Fruit fly (Drosophila melanogaster) whole organism, embryonic: ENCODE results near the gene Vps11.

ENCODE experiments used
- Asciz ChIP-seq: fragments of 200-800 bp; sonication (Bioruptor generic); optimal IDR thresholded peaks from 2 replicates; lab custom pipeline; 2017; ENCODE audit warnings: missing biosample characterization, mild to moderate bottlenecking, missing genetic modification characterization, missing genetic modification reagents
- CG10462 ChIP-seq: fragments of 200-800 bp; sonication (Bioruptor generic); optimal IDR thresholded peaks from 2 replicates; lab custom pipeline; 2016; ENCODE audit warnings: missing biosample characterization, missing genetic modification characterization
- CG11723 ChIP-seq: fragments of 200-800 bp; sonication (Bioruptor generic); optimal IDR thresholded peaks from 2 replicates; lab custom pipeline; 2017; ENCODE audit warnings: missing biosample characterization, mild to moderate bottlenecking, missing genetic modification characterization
- CG12659 ChIP-seq: fragments of 200-800 bp; sonication (Bioruptor generic); optimal IDR thresholded peaks from 3 replicates; lab custom pipeline; 2017; ENCODE audit warnings: mild to moderate bottlenecking, missing biosample characterization, missing genetic modification reagents, missing genetic modification characterization
- CG13296 ChIP-seq: fragments of 200-800 bp; sonication (Bioruptor generic); optimal IDR thresholded peaks from 3 replicates; lab custom pipeline; 2018; ENCODE audit warnings: missing biosample characterization, mild to moderate bottlenecking, missing genetic modification characterization
- CG14050 ChIP-seq: fragments of 200-800 bp; sonication (Bioruptor generic); IDR thresholded peaks from 3 replicates; pipeline ENCODE4 v1.3.6; 2022; ENCODE audit warnings: missing biosample characterization, missing genetic modification characterization
- CG14441 ChIP-seq: fragments of 200-800 bp; sonication (Bioruptor generic); IDR thresholded peaks from 2 replicates; pipeline ENCODE4 v1.3.6; 2022; ENCODE audit warnings: missing biosample characterization, missing genetic modification characterization
- CG14710 ChIP-seq: fragments of 200-800 bp; sonication (Bioruptor generic); optimal IDR thresholded peaks from 3 replicates; lab custom pipeline; 2019; ENCODE audit warnings: missing biosample characterization, mild to moderate bottlenecking, missing genetic modification characterization, moderate library complexity
- CG15073 ChIP-seq: fragments of 200-800 bp; sonication (Bioruptor generic); optimal IDR thresholded peaks from 2 replicates; lab custom pipeline; 2016; ENCODE audit warnings: missing biosample characterization, missing genetic modification characterization
- CG16813 ChIP-seq: fragments of 200-800 bp; sonication (Bioruptor generic); IDR thresholded peaks from 3 replicates; pipeline ENCODE4 v1.3.6; 2022; ENCODE audit warnings: missing biosample characterization, missing genetic modification characterization; ENCODE audit not compliant: partially characterized antibody
- CG18262 ChIP-seq: fragments of 200-800 bp; optimal IDR thresholded peaks from 3 replicates; lab custom pipeline; 2019; ENCODE audit warnings: missing biosample characterization, mild to moderate bottlenecking, missing genetic modification characterization, moderate library complexity
- CG18619 ChIP-seq: fragments of 200-800 bp; sonication (Bioruptor generic); optimal IDR thresholded peaks from 3 replicates; lab custom pipeline; 2017; ENCODE audit warnings: missing biosample characterization, mild to moderate bottlenecking, missing genetic modification characterization
- CG2116 ChIP-seq: fragments of 200-800 bp; sonication (Bioruptor generic); optimal IDR thresholded peaks from 3 replicates; lab custom pipeline; 2018; ENCODE audit warnings: missing biosample characterization, mild to moderate bottlenecking, missing genetic modification characterization
- CG2678 ChIP-seq: fragments of 200-800 bp; sonication (Bioruptor generic); optimal IDR thresholded peaks from 3 replicates; lab custom pipeline; 2019; ENCODE audit warnings: missing biosample characterization, mild to moderate bottlenecking, missing genetic modification characterization, moderate library complexity
- CG2712 ChIP-seq: fragments of 200-800 bp; optimal IDR thresholded peaks from 3 replicates; lab custom pipeline; 2019; ENCODE audit warnings: missing biosample characterization, mild to moderate bottlenecking, missing genetic modification characterization, moderate library complexity
- CG3995 ChIP-seq: fragments of 200-800 bp; sonication (Bioruptor generic); optimal IDR thresholded peaks from 3 replicates; lab custom pipeline; 2016; ENCODE audit warnings: missing biosample characterization, missing genetic modification characterization
- CG5953 ChIP-seq: fragments of 200-800 bp; sonication (Bioruptor generic); IDR thresholded peaks from 2 replicates; pipeline ENCODE4 v1.3.6; 2022; ENCODE audit warnings: missing biosample characterization, missing genetic modification characterization
- CG7357 ChIP-seq: fragments of 200-800 bp; sonication (Bioruptor generic); IDR thresholded peaks from 3 replicates; pipeline ENCODE4 v1.3.6; 2022; ENCODE audit warnings: missing biosample characterization, missing genetic modification characterization
- CG7839 ChIP-seq: fragments of 200-800 bp; sonication (Bioruptor generic); optimal IDR thresholded peaks from 3 replicates; lab custom pipeline; 2018; ENCODE audit warnings: missing biosample characterization, mild to moderate bottlenecking, missing genetic modification characterization, moderate library complexity
- CG8290 ChIP-seq, 3 experiments: fragments of 200-800 bp; sonication (Bioruptor generic); optimal IDR thresholded peaks; 2 replicates each; lab custom pipeline; 2016 to 2019; ENCODE audit warnings: missing biosample characterization in 3 of 3, missing genetic modification characterization in 3 of 3, mild to moderate bottlenecking in 2 of 3, moderate library complexity in 1 of 3
- CG9797 ChIP-seq: fragments of 200-800 bp; sonication (Bioruptor generic); optimal IDR thresholded peaks from 3 replicates; lab custom pipeline; 2018; ENCODE audit warnings: missing biosample characterization, mild to moderate bottlenecking, missing genetic modification characterization
- CkIIα-i1 ChIP-seq: fragments of 200-800 bp; sonication (Bioruptor generic); IDR thresholded peaks from 2 replicates; pipeline ENCODE4 v1.3.6; 2022; ENCODE audit warnings: missing biosample characterization, missing genetic modification characterization
- CrebB ChIP-seq: fragments of 200-800 bp; sonication (Bioruptor generic); optimal IDR thresholded peaks from 3 replicates; lab custom pipeline; 2018; ENCODE audit warnings: missing biosample characterization, mild to moderate bottlenecking, missing genetic modification characterization
- D19A ChIP-seq: fragments of 200-800 bp; optimal IDR thresholded peaks from 3 replicates; lab custom pipeline; 2019; ENCODE audit warnings: missing biosample characterization, mild to moderate bottlenecking, missing genetic modification characterization, moderate library complexity
- D19B ChIP-seq: fragments of 200-800 bp; sonication (Bioruptor generic); optimal IDR thresholded peaks from 2 replicates; lab custom pipeline; 2017; ENCODE audit warnings: missing biosample characterization, mild to moderate bottlenecking, missing genetic modification characterization
- Dip2 ChIP-seq: fragments of 200-800 bp; sonication (Bioruptor generic); IDR thresholded peaks from 2 replicates; pipeline ENCODE4 v1.3.6; 2022; ENCODE audit warnings: missing biosample characterization, missing genetic modification characterization
- Ets97D ChIP-seq: fragments of 200-800 bp; sonication (Bioruptor generic); optimal IDR thresholded peaks from 3 replicates; lab custom pipeline; 2016; ENCODE audit warnings: missing biosample characterization, missing genetic modification characterization
- HHEX ChIP-seq: fragments of 200-800 bp; sonication (Bioruptor generic); optimal IDR thresholded peaks from 3 replicates; lab custom pipeline; 2017; ENCODE audit warnings: missing biosample characterization, mild to moderate bottlenecking, missing genetic modification characterization, missing genetic modification reagents
- Hand ChIP-seq: fragments of 200-800 bp; sonication (Bioruptor generic); optimal IDR thresholded peaks from 2 replicates; lab custom pipeline; 2017; ENCODE audit warnings: mild to moderate bottlenecking, missing biosample characterization, missing genetic modification reagents, missing genetic modification characterization
- Hmr ChIP-seq: fragments of 200-800 bp; sonication (Bioruptor generic); optimal IDR thresholded peaks from 3 replicates; lab custom pipeline; 2017; ENCODE audit warnings: mild to moderate bottlenecking, missing biosample characterization, missing genetic modification reagents, missing genetic modification characterization
- MESR4 ChIP-seq: fragments of 200-800 bp; sonication (Bioruptor generic); optimal IDR thresholded peaks from 2 replicates; lab custom pipeline; 2018; ENCODE audit warnings: missing biosample characterization, mild to moderate bottlenecking, missing genetic modification characterization, moderate library complexity
- Max ChIP-seq: fragments of 200-800 bp; sonication (Bioruptor generic); optimal IDR thresholded peaks from 2 replicates; lab custom pipeline; 2016; ENCODE audit warnings: missing biosample characterization, mild to moderate bottlenecking, missing genetic modification characterization
- Myb ChIP-seq: fragments of 200-800 bp; sonication (Bioruptor generic); optimal IDR thresholded peaks from 2 replicates; lab custom pipeline; 2016; ENCODE audit warnings: missing biosample characterization, missing genetic modification characterization
- NC2α ChIP-seq: fragments of 200-800 bp; sonication (Bioruptor generic); optimal IDR thresholded peaks from 2 replicates; lab custom pipeline; 2016; ENCODE audit warnings: missing biosample characterization, missing genetic modification characterization
- Rx ChIP-seq: fragments of 200-800 bp; sonication (Bioruptor generic); IDR thresholded peaks from 2 replicates; pipeline ENCODE4 v1.3.6; 2022; ENCODE audit warnings: missing biosample characterization, missing genetic modification characterization
- Usf ChIP-seq: fragments of 200-800 bp; sonication (Bioruptor generic); optimal IDR thresholded peaks from 2 replicates; lab custom pipeline; 2017; ENCODE audit warnings: missing genotype, missing biosample characterization, missing genetic modification characterization
- YL-1 ChIP-seq: fragments of 200-800 bp; sonication (Bioruptor generic); optimal IDR thresholded peaks from 3 replicates; lab custom pipeline; 2017; ENCODE audit warnings: missing biosample characterization, mild to moderate bottlenecking, missing genetic modification characterization
- da ChIP-seq: fragments of 200-800 bp; sonication (Bioruptor generic); optimal IDR thresholded peaks from 2 replicates; lab custom pipeline; 2016; ENCODE audit warnings: missing biosample characterization, missing genetic modification characterization
- gce ChIP-seq: fragments of 200-800 bp; sonication (Bioruptor generic); IDR thresholded peaks from 3 replicates; pipeline ENCODE4 v1.3.6; 2022; ENCODE audit warnings: missing biosample characterization, missing genetic modification characterization
- gcm2 ChIP-seq: fragments of 200-800 bp; sonication (Bioruptor generic); optimal IDR thresholded peaks from 2 replicates; lab custom pipeline; 2016; ENCODE audit warnings: missing biosample characterization, missing genetic modification characterization
- gfzf ChIP-seq: fragments of 200-800 bp; sonication (Bioruptor generic); optimal IDR thresholded peaks from 2 replicates; lab custom pipeline; 2016; ENCODE audit warnings: missing biosample characterization, mild to moderate bottlenecking, missing genetic modification characterization, moderate library complexity
- ham ChIP-seq: fragments of 200-800 bp; sonication (Bioruptor generic); IDR thresholded peaks from 2 replicates; pipeline ENCODE4 v1.3.6; 2022; ENCODE audit warnings: missing biosample characterization, missing genetic modification characterization
- nmo ChIP-seq: fragments of 200-800 bp; sonication (Bioruptor generic); optimal IDR thresholded peaks from 2 replicates; lab custom pipeline; 2018; ENCODE audit warnings: missing biosample characterization, mild to moderate bottlenecking, missing genetic modification characterization, moderate library complexity
- pb ChIP-seq: fragments of 200-800 bp; sonication (Bioruptor generic); optimal IDR thresholded peaks from 3 replicates; lab custom pipeline; 2016; ENCODE audit warnings: missing biosample characterization, missing genetic modification characterization
- pfk ChIP-seq: fragments of 200-800 bp; sonication (Bioruptor generic); optimal IDR thresholded peaks from 2 replicates; lab custom pipeline; 2018; ENCODE audit warnings: missing biosample characterization, mild to moderate bottlenecking, missing genetic modification characterization, moderate library complexity
- pros ChIP-seq: fragments of 200-800 bp; sonication (Bioruptor generic); optimal IDR thresholded peaks from 3 replicates; lab custom pipeline; 2019; ENCODE audit warnings: missing biosample characterization, mild to moderate bottlenecking, missing genetic modification characterization, moderate library complexity
- pzg ChIP-seq: fragments of 200-800 bp; sonication (Bioruptor generic); optimal IDR thresholded peaks from 3 replicates; lab custom pipeline; 2018; ENCODE audit warnings: missing biosample characterization, mild to moderate bottlenecking, missing genetic modification characterization, moderate library complexity
- sim ChIP-seq: fragments of 200-800 bp; sonication (Bioruptor generic); IDR thresholded peaks from 2 replicates; pipeline ENCODE4 v1.3.6; 2022; ENCODE audit warnings: missing biosample characterization, missing genetic modification characterization
- ssp ChIP-seq: fragments of 200-800 bp; sonication (Bioruptor generic); IDR thresholded peaks from 2 replicates; pipeline ENCODE4 v1.3.6; 2022; ENCODE audit warnings: missing biosample characterization, missing genetic modification characterization
- trh ChIP-seq: fragments of 200-800 bp; sonication (Bioruptor generic); optimal IDR thresholded peaks from 2 replicates; lab custom pipeline; 2016; ENCODE audit warnings: missing biosample characterization, missing genetic modification characterization
- twi ChIP-seq: fragments of 200-800 bp; optimal IDR thresholded peaks from 2 replicates; lab custom pipeline; 2019; ENCODE audit warnings: missing biosample characterization, mild to moderate bottlenecking, missing genetic modification characterization, moderate library complexity

Vps11 gene

dm6 chr3L:23125736-23126135 is 24.6 kb downstream of the Vps11 start, which contains the start of gene CG33217 (continued):
- TF ChIP-seq Asciz (GFP tag; lab: Kevin White, UChicago) (no peak), ham (no peak), CG2712 (tag; lab: Kevin White, UChicago) (peak; percentile 21), da (no peak), CG2678 (tag; lab: Kevin White, UChicago) (no peak), CG15073 (no peak), CG2116 (GFP tag; lab: Kevin White, UChicago) (peak; percentile 8), sim (GFP tag; lab: Robert Waterston, UW) (no peak), gfzf (GFP tag; lab: Kevin White, UChicago) (peak; percentile 68), pros (no peak), CG18262 (tag; lab: Kevin White, UChicago) (no peak), CG9797 (GFP tag; lab: Kevin White, UChicago) (peak; percentile 17), NC2α (GFP tag; lab: Kevin White, UChicago) (no peak), twi (tag; lab: Kevin White, UChicago) (peak; percentile 30), Hand (GFP tag; lab: Kevin White, UChicago) (no peak), CG5953 (GFP tag; lab: Robert Waterston, UW) (no peak), trh (GFP tag; lab: Kevin White, UChicago) (no peak), CG16813 (GFP tag; lab: Robert Waterston, UW) (0 out of 3 replicates have a peak, but pooled peaks have one; percentile 16), HHEX (GFP tag; lab: Kevin White, UChicago) (no peak), YL-1 (GFP tag; lab: Kevin White, UChicago) (peak; percentile 61), CkIIα-i1 (GFP tag; lab: Robert Waterston, UW) (no peak), Max (GFP tag; lab: Kevin White, UChicago) (peak; percentile 33), Rx (GFP tag; lab: Robert Waterston, UW) (no peak), nmo (peak; percentile 73), Usf (GFP tag; lab: Kevin White, UChicago) (no peak), gcm2 (no peak), CG14710 (peak; percentile 76), CG8290 (GFP tag; optimal IDR thresholded peaks at IDR 0.05; lab: Kevin White, UChicago) (peak; percentile 75), CG8290 (tag; optimal IDR thresholded peaks at IDR 0.05; lab: Kevin White, UChicago) (peak; percentile 36 to 50), Myb (GFP tag; lab: Kevin White, UChicago) (no peak), CG7839 (tag; lab: Kevin White, UChicago) (peak; percentile 20), CG10462 (GFP tag; lab: Kevin White, UChicago) (no peak), MESR4 (no peak), D19B (GFP tag; lab: Kevin White, UChicago) (no peak), Hmr (GFP tag; lab: Kevin White, UChicago) (no peak), CG14441 (GFP tag; lab: Robert Waterston, UW) (no peak), CG18619 (no peak), CG12659 (peak; percentile 30), CrebB (tag; lab: Kevin White, UChicago) (no peak), pfk (peak; percentile 78), gce (GFP tag; lab: Robert Waterston, UW) (no peak), Ets97D (peak; percentile 56), D19A (no peak), CG11723 (GFP tag; lab: Kevin White, UChicago) (peak; percentile 98), CG3995 (GFP tag; lab: Kevin White, UChicago) (peak; percentile 8), CG13296 (GFP tag; lab: Kevin White, UChicago) (no peak), CG7357 (GFP tag; lab: Robert Waterston, UW) (peak; percentile 96), Dip2 (GFP tag; lab: Robert Waterston, UW) (no peak), pb (GFP tag; lab: Kevin White, UChicago) (no peak), pzg (GFP tag; lab: Kevin White, UChicago) (peak; percentile 63), CG14050 (GFP tag; lab: Robert Waterston, UW) (no peak), ssp (peak; percentile 99)
